Fruit fly (Drosophila melanogaster) ovary, adult (tissue): Measurements from ENCODE around the gene CG6724.

Experiments
- CG17801 ChIP-seq: fragments of 200-800 bp; optimal IDR thresholded peaks from 2 replicates; lab custom pipeline; 2019; ENCODE audit warnings: missing biosample characterization, mild to moderate bottlenecking, missing genetic modification characterization, moderate library complexity; ENCODE audit not compliant: partially characterized antibody

Gene CG6724

dm6 chr2L:10759624-10760023 is 10.1 kb downstream of the CG6724 start:
- no peak for TF ChIP-seq CG17801 (GFP tag; lab: Kevin White, UChicago)

dm6 chr2L:10757038-10757685 is 12.6 kb downstream of the CG6724 start:
- no peak for TF ChIP-seq CG17801 (GFP tag; lab: Kevin White, UChicago)

dm6 chr2L:10756049-10756448 is 13.7 kb downstream of the CG6724 start, which contains the start of gene CG17124:
CG17124 (minus strand) TSS chr2L:10756325.
- peak; percentile 51 for TF ChIP-seq CG17801 (GFP tag; lab: Kevin White, UChicago)

dm6 chr2L:10754599-10754998 is 15.2 kb downstream of the CG6724 start:
- TF ChIP-seq CG17801 (GFP tag; lab: Kevin White, UChicago), result no peak

- TF ChIP-seq CG17801 (GFP tag; lab: Kevin White, UChicago), result no peak
Measured at dm6 chr2L:10753618-10754017, 16.1 kb downstream of the CG6724 start.

- no peak for TF ChIP-seq CG17801 (GFP tag; lab: Kevin White, UChicago)
Measured at dm6 chr2L:10752668-10753067, 17.1 kb downstream of the CG6724 start.

dm6 chr2L:10751879-10752620 is 17.7 kb downstream of the CG6724 start:
- no peak for TF ChIP-seq CG17801 (GFP tag; lab: Kevin White, UChicago)

- no peak for TF ChIP-seq CG17801 (GFP tag; lab: Kevin White, UChicago)
Measured at dm6 chr2L:10750915-10751612, 18.7 kb downstream of the CG6724 start.

dm6 chr2L:10749607-10750467 is 19.9 kb downstream of the CG6724 start:
- TF ChIP-seq CG17801 (GFP tag; lab: Kevin White, UChicago), result no peak

dm6 chr2L:10748218-10748617 is 21.5 kb downstream of the CG6724 start:
- TF ChIP-seq CG17801 (GFP tag; lab: Kevin White, UChicago), result no peak

- no peak for TF ChIP-seq CG17801 (GFP tag; lab: Kevin White, UChicago)
Measured at dm6 chr2L:10743714-10744113, 26.0 kb downstream of the CG6724 start, which contains the start of gene CG6729. CG6729 (minus strand) TSS chr2L:10743935.

- TF ChIP-seq CG17801 (GFP tag; lab: Kevin White, UChicago), result peak; percentile 80
Measured at dm6 chr2L:10736993-10737756, 32.6 kb downstream of the CG6724 start, which contains the start of the genes Vha16-5 and CG12299. Vha16-5 (minus strand) TSS chr2L:10737043. CG12299 (plus strand) TSS chr2L:10737345.

dm6 chr2L:10735923-10736322 is 33.8 kb downstream of the CG6724 start, which contains the start of gene Nup107:
Nup107 (minus strand) TSS chr2L:10736071.
- TF ChIP-seq CG17801 (GFP tag; lab: Kevin White, UChicago), result no peak
